Fruit fly (Drosophila melanogaster) whole organism, embryonic: ENCODE data around the gene Sc2.
A peak's percentile ranks its signal among the peaks of the same experiment; 100 is the strongest.

Experiments used
- Ada2b ChIP-seq: fragments of 200-800 bp; sonication (Bioruptor generic); IDR thresholded peaks from 2 replicates; pipeline ENCODE4 v1.3.6; 2022; ENCODE audit warnings: missing biosample characterization, missing genetic modification characterization
- CG10654 ChIP-seq: fragments of 200-800 bp; sonication (Bioruptor generic); optimal IDR thresholded peaks from 2 replicates; lab custom pipeline; 2016; ENCODE audit warnings: missing biosample characterization, missing genetic modification characterization
- CG10979 ChIP-seq: fragments of 200-800 bp; sonication (Bioruptor generic); optimal IDR thresholded peaks from 2 replicates; lab custom pipeline; 2018; ENCODE audit warnings: missing biosample characterization, mild to moderate bottlenecking, missing genetic modification characterization, moderate library complexity
- CG12744 ChIP-seq: fragments of 200-800 bp; sonication (Bioruptor generic); optimal IDR thresholded peaks from 2 replicates; lab custom pipeline; 2016; ENCODE audit warnings: missing biosample characterization, missing genetic modification characterization
- CG13894 ChIP-seq: fragments of 200-800 bp; sonication (Bioruptor generic); optimal IDR thresholded peaks from 3 replicates; lab custom pipeline; 2018; ENCODE audit warnings: missing biosample characterization, mild to moderate bottlenecking, missing genetic modification characterization, moderate library complexity
- CG14667 ChIP-seq: fragments of 200-800 bp; sonication (Bioruptor generic); IDR thresholded peaks from 2 replicates; pipeline ENCODE4 v1.3.6; 2022; ENCODE audit warnings: missing biosample characterization, missing genetic modification characterization
- CG15696 ChIP-seq: fragments of 200-800 bp; sonication (Bioruptor generic); optimal IDR thresholded peaks from 2 replicates; lab custom pipeline; 2019; ENCODE audit warnings: missing biosample characterization, mild to moderate bottlenecking, missing genetic modification characterization, moderate library complexity
- CG17328 ChIP-seq: fragments of 200-800 bp; sonication (Bioruptor generic); IDR thresholded peaks from 2 replicates; pipeline ENCODE4 v1.3.6; 2022; ENCODE audit warnings: missing biosample characterization, missing genetic modification characterization
- CG18619 ChIP-seq: fragments of 200-800 bp; sonication (Bioruptor generic); optimal IDR thresholded peaks from 3 replicates; lab custom pipeline; 2017; ENCODE audit warnings: missing biosample characterization, mild to moderate bottlenecking, missing genetic modification characterization
- CG2120 ChIP-seq: fragments of 200-800 bp; sonication (Bioruptor generic); optimal IDR thresholded peaks from 3 replicates; lab custom pipeline; 2016; ENCODE audit warnings: missing biosample characterization, missing genetic modification characterization
- CG33557 ChIP-seq: fragments of 200-800 bp; sonication (Bioruptor generic); optimal IDR thresholded peaks from 2 replicates; lab custom pipeline; 2019; ENCODE audit warnings: missing biosample characterization, mild to moderate bottlenecking, missing genetic modification characterization, moderate library complexity
- CG4328 ChIP-seq: fragments of 200-800 bp; sonication (Bioruptor generic); optimal IDR thresholded peaks from 3 replicates; lab custom pipeline; 2017; ENCODE audit warnings: missing biosample characterization, missing genetic modification reagents, missing genetic modification characterization
- CG4730 ChIP-seq: fragments of 200-800 bp; sonication (Bioruptor generic); IDR thresholded peaks from 2 replicates; pipeline ENCODE4 v1.3.6; 2022; ENCODE audit warnings: missing biosample characterization, missing genetic modification characterization
- CG7928 ChIP-seq: fragments of 200-800 bp; sonication (Bioruptor generic); optimal IDR thresholded peaks from 2 replicates; lab custom pipeline; 2017; ENCODE audit warnings: missing biosample characterization, mild to moderate bottlenecking, missing genetic modification characterization
- Camta ChIP-seq: fragments of 200-800 bp; sonication (Bioruptor generic); optimal IDR thresholded peaks from 2 replicates; lab custom pipeline; 2016; ENCODE audit warnings: missing biosample characterization, missing genetic modification characterization
- Dek ChIP-seq: fragments of 200-800 bp; sonication (Bioruptor generic); optimal IDR thresholded peaks from 3 replicates; lab custom pipeline; 2019; ENCODE audit warnings: missing biosample characterization, mild to moderate bottlenecking, missing genetic modification characterization, moderate library complexity
- Dip2 ChIP-seq: fragments of 200-800 bp; sonication (Bioruptor generic); IDR thresholded peaks from 2 replicates; pipeline ENCODE4 v1.3.6; 2022; ENCODE audit warnings: missing biosample characterization, missing genetic modification characterization
- Dll ChIP-seq: fragments of 200-800 bp; sonication (Bioruptor generic); IDR thresholded peaks from 4 replicates; pipeline ENCODE4 v1.3.6; 2022; ENCODE audit warnings: missing biosample characterization, missing genetic modification characterization; ENCODE audit not compliant: partially characterized antibody
- E2f1 ChIP-seq: fragments of 200-800 bp; sonication (Bioruptor generic); IDR thresholded peaks from 2 replicates; pipeline ENCODE4 v1.3.6; 2022; ENCODE audit warnings: missing biosample characterization, missing genetic modification characterization
- ERR ChIP-seq: fragments of 200-800 bp; sonication (Bioruptor generic); optimal IDR thresholded peaks from 2 replicates; lab custom pipeline; 2016; ENCODE audit warnings: missing biosample characterization, missing genetic modification characterization
- Elba2 ChIP-seq: fragments of 200-800 bp; sonication (Bioruptor generic); optimal IDR thresholded peaks from 3 replicates; lab custom pipeline; 2016; ENCODE audit warnings: missing biosample characterization, missing genetic modification characterization
- Gug ChIP-seq: fragments of 200-800 bp; sonication (Bioruptor generic); IDR thresholded peaks from 4 replicates; pipeline ENCODE4 v1.3.6; 2022; ENCODE audit warnings: missing biosample characterization, missing genetic modification characterization
- HHEX ChIP-seq: fragments of 200-800 bp; sonication (Bioruptor generic); optimal IDR thresholded peaks from 3 replicates; lab custom pipeline; 2017; ENCODE audit warnings: missing biosample characterization, mild to moderate bottlenecking, missing genetic modification characterization, missing genetic modification reagents
- HLH54F ChIP-seq: fragments of 200-800 bp; sonication (Bioruptor generic); optimal IDR thresholded peaks from 3 replicates; lab custom pipeline; 2016; ENCODE audit warnings: missing biosample characterization, missing genetic modification characterization
- HmgZ ChIP-seq: fragments of 200-800 bp; sonication (Bioruptor generic); optimal IDR thresholded peaks from 2 replicates; lab custom pipeline; 2018; ENCODE audit warnings: missing biosample characterization, mild to moderate bottlenecking, missing genetic modification characterization
- Hr39 ChIP-seq: fragments of >200 bp; optimal IDR thresholded peaks from 2 replicates; lab custom pipeline; 2017
- MESR4 ChIP-seq: fragments of 200-800 bp; sonication (Bioruptor generic); optimal IDR thresholded peaks from 2 replicates; lab custom pipeline; 2018; ENCODE audit warnings: missing biosample characterization, mild to moderate bottlenecking, missing genetic modification characterization, moderate library complexity
- NC2α ChIP-seq: fragments of 200-800 bp; sonication (Bioruptor generic); optimal IDR thresholded peaks from 2 replicates; lab custom pipeline; 2016; ENCODE audit warnings: missing biosample characterization, missing genetic modification characterization
- Nf-YA ChIP-seq: fragments of 200-800 bp; sonication (Bioruptor generic); IDR thresholded peaks from 2 replicates; pipeline ENCODE4 v1.3.6; 2022; ENCODE audit warnings: missing biosample characterization, missing genetic modification characterization
- Oaz ChIP-seq: fragments of 200-800 bp; sonication (Bioruptor generic); IDR thresholded peaks from 2 replicates; pipeline ENCODE4 v1.3.6; 2022; ENCODE audit warnings: missing biosample characterization, missing genetic modification characterization
- Scr ChIP-seq: fragments of 200-800 bp; sonication (Bioruptor generic); IDR thresholded peaks from 2 replicates; pipeline ENCODE4 v1.3.6; 2022; ENCODE audit warnings: missing biosample characterization, missing genetic modification characterization; ENCODE audit not compliant: partially characterized antibody
- Sry-δ ChIP-seq: fragments of 200-800 bp; sonication (Bioruptor generic); optimal IDR thresholded peaks from 2 replicates; lab custom pipeline; 2016; ENCODE audit warnings: missing biosample characterization, missing genetic modification characterization
- TFAM ChIP-seq: fragments of 200-800 bp; sonication (Bioruptor generic); optimal IDR thresholded peaks from 2 replicates; lab custom pipeline; 2017; ENCODE audit warnings: missing biosample characterization, missing genetic modification characterization, inconsistent platforms
- YL-1 ChIP-seq: fragments of 200-800 bp; sonication (Bioruptor generic); optimal IDR thresholded peaks from 3 replicates; lab custom pipeline; 2017; ENCODE audit warnings: missing biosample characterization, mild to moderate bottlenecking, missing genetic modification characterization
- az2 ChIP-seq: fragments of 200-800 bp; sonication (Bioruptor generic); optimal IDR thresholded peaks from 3 replicates; lab custom pipeline; 2016; ENCODE audit warnings: missing biosample characterization, missing genetic modification characterization
- caup ChIP-seq: fragments of 200-800 bp; sonication (Bioruptor generic); optimal IDR thresholded peaks from 3 replicates; lab custom pipeline; 2017; ENCODE audit warnings: missing biosample characterization, mild to moderate bottlenecking, missing genetic modification characterization, moderate library complexity; ENCODE audit not compliant: severe bottlenecking
- cg ChIP-seq: fragments of 200-800 bp; sonication (Bioruptor generic); optimal IDR thresholded peaks from 3 replicates; lab custom pipeline; 2019; ENCODE audit warnings: missing biosample characterization, mild to moderate bottlenecking, missing genetic modification characterization, moderate library complexity
- corto ChIP-seq: fragments of 200-800 bp; sonication (Bioruptor generic); optimal IDR thresholded peaks from 2 replicates; lab custom pipeline; 2016; ENCODE audit warnings: missing biosample characterization, mild to moderate bottlenecking, missing genetic modification characterization, moderate library complexity
- dm ChIP-seq: fragments of 200-800 bp; sonication (Bioruptor generic); optimal IDR thresholded peaks from 3 replicates; lab custom pipeline; 2016; ENCODE audit warnings: missing biosample characterization, missing genetic modification characterization
- esg ChIP-seq: fragments of 200-800 bp; sonication (Bioruptor generic); conservative IDR thresholded peaks from 2 replicates; pipeline ENCODE4 v1.3.6; 2022; ENCODE audit warnings: missing biosample characterization, missing genetic modification characterization
- fd64A ChIP-seq: fragments of 200-800 bp; sonication (Bioruptor generic); optimal IDR thresholded peaks from 3 replicates; lab custom pipeline; 2018; ENCODE audit warnings: missing biosample characterization, mild to moderate bottlenecking, missing genetic modification characterization
- insv ChIP-seq, 2 experiments: fragments of 200-800 bp; sonication (Bioruptor generic); optimal IDR thresholded peaks; 3 replicates each; lab custom pipeline; 2016 to 2018; ENCODE audit warnings: missing biosample characterization in 2 of 2, missing genetic modification characterization in 2 of 2
- lmd ChIP-seq: fragments of 200-800 bp; sonication (Bioruptor generic); IDR thresholded peaks from 2 replicates; pipeline ENCODE4 v1.3.6; 2022; ENCODE audit warnings: missing biosample characterization, missing genetic modification characterization
- lov ChIP-seq, 2 experiments: fragments of 200-800 bp in 1 of 2; fragments of >200 bp in 1 of 2; sonication (Bioruptor generic) in 1 of 2; IDR thresholded peaks in 1 of 2; optimal IDR thresholded peaks in 1 of 2; 2 replicates in 1 of 2; 3 replicates in 1 of 2; pipeline versions ENCODE4 v1.3.6 to Lab custom; 2017 to 2022; ENCODE audit warnings: missing biosample characterization in 1 of 2, missing genetic modification characterization in 1 of 2
- pros ChIP-seq: fragments of 200-800 bp; sonication (Bioruptor generic); optimal IDR thresholded peaks from 3 replicates; lab custom pipeline; 2019; ENCODE audit warnings: missing biosample characterization, mild to moderate bottlenecking, missing genetic modification characterization, moderate library complexity
- run ChIP-seq: fragments of 200-800 bp; sonication (Bioruptor generic); optimal IDR thresholded peaks from 3 replicates; lab custom pipeline; 2018; ENCODE audit warnings: missing biosample characterization, mild to moderate bottlenecking, missing genetic modification characterization
- scrt ChIP-seq: fragments of 200-800 bp; sonication (Bioruptor generic); optimal IDR thresholded peaks from 2 replicates; lab custom pipeline; 2018; ENCODE audit warnings: missing biosample characterization, mild to moderate bottlenecking, missing genetic modification characterization, moderate library complexity
- sqz ChIP-seq: fragments of 200-800 bp; sonication (Bioruptor generic); optimal IDR thresholded peaks from 3 replicates; lab custom pipeline; 2018; ENCODE audit warnings: missing biosample characterization, mild to moderate bottlenecking, missing genetic modification characterization
- twi ChIP-seq: fragments of 200-800 bp; optimal IDR thresholded peaks from 2 replicates; lab custom pipeline; 2019; ENCODE audit warnings: missing biosample characterization, mild to moderate bottlenecking, missing genetic modification characterization, moderate library complexity
- wdn ChIP-seq: fragments of 200-800 bp; sonication (Bioruptor generic); IDR thresholded peaks from 2 replicates; pipeline ENCODE4 v1.3.6; 2022; ENCODE audit warnings: missing biosample characterization, missing genetic modification characterization
- yki ChIP-seq: fragments of >200 bp; optimal IDR thresholded peaks from 3 replicates; lab custom pipeline; 2018

Sc2 gene

DNA sequence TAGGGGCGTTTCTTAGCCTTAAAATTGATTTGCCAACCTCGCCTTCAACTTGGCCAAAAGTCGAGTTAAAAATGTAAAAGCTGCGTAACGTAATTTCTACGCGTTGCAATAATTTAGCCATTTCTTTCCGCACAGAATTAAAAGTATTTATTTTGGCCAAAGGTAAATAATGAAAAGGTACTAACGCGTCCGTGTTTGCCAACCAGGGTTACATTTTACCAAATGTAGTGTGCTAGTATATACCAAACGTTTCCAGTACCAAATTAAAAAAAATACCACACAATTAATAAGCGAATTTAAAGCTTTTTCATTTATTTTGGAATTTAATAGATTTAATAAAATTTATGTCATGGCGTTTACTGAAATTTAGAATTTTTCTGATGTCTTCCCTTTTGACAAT is 4.3 kb upstream of the Sc2 start, which contains the start of gene Ccz1 (continued):
- TF ChIP-seq corto (GFP tag; lab: Kevin White, UChicago) (no peak), cg (GFP tag; lab: Kevin White, UChicago) (no peak), esg (GFP tag; lab: Robert Waterston, UW) (no peak), lov (optimal IDR thresholded peaks at IDR 0.05; lab: Kevin White, UChicago) (no peak), lov (GFP tag; IDR thresholded peaks at IDR 0.05; lab: Robert Waterston, UW) (no peak), Dek (tag; lab: Kevin White, UChicago) (peak; percentile 34), CG18619 (GFP tag; lab: Kevin White, UChicago) (peak; percentile 71), Gug (peak; percentile 28; the same call in 1 of the 4 replicates), Scr (GFP tag; lab: Robert Waterston, UW) (no peak), CG12744 (GFP tag; lab: Kevin White, UChicago) (peak; percentile 66), wdn (no peak), Oaz (GFP tag; lab: Robert Waterston, UW) (no peak), CG2120 (peak; percentile 79), caup (GFP tag; lab: Kevin White, UChicago) (peak; percentile 66), CG7928 (GFP tag; lab: Kevin White, UChicago) (peak; percentile 87), pros (GFP tag; lab: Kevin White, UChicago) (no peak), CG17328 (no peak), HLH54F (GFP tag; lab: Kevin White, UChicago) (peak; percentile 66), HmgZ (tag; lab: Kevin White, UChicago) (peak; percentile 79), CG33557 (GFP tag; lab: Kevin White, UChicago) (peak; percentile 63), Nf-YA (GFP tag; lab: Robert Waterston, UW) (no peak), CG4730 (GFP tag; lab: Robert Waterston, UW) (no peak), CG14667 (GFP tag; lab: Robert Waterston, UW) (no peak), az2 (GFP tag; lab: Kevin White, UChicago) (peak; percentile 22), YL-1 (peak; percentile 94), fd64A (GFP tag; lab: Kevin White, UChicago) (peak; percentile 38), lmd (GFP tag; lab: Robert Waterston, UW) (no peak), twi (peak; percentile 39), CG15696 (peak; percentile 87), CG13894 (tag; lab: Kevin White, UChicago) (no peak), CG10979 (tag; lab: Kevin White, UChicago) (peak; percentile 20), Elba2 (GFP tag; lab: Kevin White, UChicago) (no peak), dm (GFP tag; lab: Kevin White, UChicago) (peak; percentile 43), run (tag; lab: Kevin White, UChicago) (no peak), Camta (peak; percentile 79), NC2α (GFP tag; lab: Kevin White, UChicago) (peak; percentile 49), insv (GFP tag; optimal IDR thresholded peaks at IDR 0.05; lab: Kevin White, UChicago) (peak in 1 of 2 experiments; percentile 57), Dll (GFP tag; lab: Robert Waterston, UW) (no peak), CG10654 (GFP tag; lab: Kevin White, UChicago) (peak; percentile 68), Sry-δ (GFP tag; lab: Kevin White, UChicago) (peak; percentile 52), Hr39 (lab: Kevin White, UChicago) (no peak), CG4328 (peak; percentile 67), E2f1 (GFP tag; lab: Robert Waterston, UW) (no peak), ERR (GFP tag; lab: Kevin White, UChicago) (peak; percentile 62), HHEX (GFP tag; lab: Kevin White, UChicago) (peak; percentile 68), sqz (GFP tag; lab: Kevin White, UChicago) (peak; percentile 56), Dip2 (GFP tag; lab: Robert Waterston, UW) (no peak), yki (no peak), Ada2b (GFP tag; lab: Robert Waterston, UW) (no peak), TFAM (peak; percentile 9), MESR4 (GFP tag; lab: Kevin White, UChicago) (peak; percentile 37), scrt (GFP tag; lab: Kevin White, UChicago) (no peak)
